Fruit fly (Drosophila melanogaster) whole organism, embryonic: ENCODE measurements around the gene Zif.

Experiments
- CG10366 ChIP-seq: fragments of 200-800 bp; sonication (Bioruptor generic); IDR thresholded peaks from 2 replicates; pipeline ENCODE4 v1.3.6; 2022; ENCODE audit warnings: missing biosample characterization, missing genetic modification characterization
- CG10431 ChIP-seq: fragments of 200-800 bp; sonication (Bioruptor generic); optimal IDR thresholded peaks from 3 replicates; lab custom pipeline; 2018; ENCODE audit warnings: missing biosample characterization, mild to moderate bottlenecking, missing genetic modification characterization
- CG11093 ChIP-seq: fragments of 200-800 bp; sonication (Bioruptor generic); IDR thresholded peaks from 3 replicates; pipeline ENCODE4 v1.3.6; 2022; ENCODE audit warnings: missing biosample characterization, missing genetic modification characterization
- CG12236 ChIP-seq: fragments of 200-800 bp; sonication (Bioruptor generic); optimal IDR thresholded peaks from 2 replicates; lab custom pipeline; 2016; ENCODE audit warnings: missing biosample characterization, missing genetic modification characterization
- CG12659 ChIP-seq: fragments of 200-800 bp; sonication (Bioruptor generic); optimal IDR thresholded peaks from 3 replicates; lab custom pipeline; 2017; ENCODE audit warnings: mild to moderate bottlenecking, missing biosample characterization, missing genetic modification reagents, missing genetic modification characterization
- CG13424 ChIP-seq: fragments of 200-800 bp; sonication (Bioruptor generic); optimal IDR thresholded peaks from 2 replicates; lab custom pipeline; 2019; ENCODE audit warnings: missing biosample characterization, mild to moderate bottlenecking, missing genetic modification characterization, moderate library complexity
- CG15696 ChIP-seq: fragments of 200-800 bp; sonication (Bioruptor generic); optimal IDR thresholded peaks from 2 replicates; lab custom pipeline; 2019; ENCODE audit warnings: missing biosample characterization, mild to moderate bottlenecking, missing genetic modification characterization, moderate library complexity
- CG1602 ChIP-seq: fragments of 200-800 bp; sonication (Bioruptor generic); optimal IDR thresholded peaks from 3 replicates; lab custom pipeline; 2016; ENCODE audit warnings: missing biosample characterization, missing genetic modification characterization
- CG17328 ChIP-seq: fragments of 200-800 bp; sonication (Bioruptor generic); IDR thresholded peaks from 2 replicates; pipeline ENCODE4 v1.3.6; 2022; ENCODE audit warnings: missing biosample characterization, missing genetic modification characterization
- CG17802 ChIP-seq: fragments of 200-800 bp; sonication (Bioruptor generic); optimal IDR thresholded peaks from 2 replicates; lab custom pipeline; 2018; ENCODE audit warnings: missing biosample characterization, mild to moderate bottlenecking, missing genetic modification characterization, moderate library complexity
- CG17912 ChIP-seq: fragments of 200-800 bp; sonication (Bioruptor generic); optimal IDR thresholded peaks from 2 replicates; lab custom pipeline; 2018; ENCODE audit warnings: missing biosample characterization, mild to moderate bottlenecking, missing genetic modification characterization
- CG2129 ChIP-seq: fragments of 200-800 bp; sonication (Bioruptor generic); IDR thresholded peaks from 2 replicates; pipeline ENCODE4 v1.3.6; 2022; ENCODE audit warnings: missing biosample characterization, missing genetic modification characterization; ENCODE audit not compliant: partially characterized antibody
- CG4707 ChIP-seq: fragments of 200-800 bp; sonication (Bioruptor generic); optimal IDR thresholded peaks from 2 replicates; lab custom pipeline; 2018; ENCODE audit warnings: missing biosample characterization, mild to moderate bottlenecking, missing genetic modification characterization, moderate library complexity
- CG6689 ChIP-seq: fragments of 200-800 bp; sonication (Bioruptor generic); IDR thresholded peaks from 2 replicates; pipeline ENCODE4 v1.3.6; 2022; ENCODE audit warnings: missing biosample characterization, missing genetic modification characterization
- CG8290 ChIP-seq, 3 experiments: fragments of 200-800 bp; sonication (Bioruptor generic); optimal IDR thresholded peaks; 2 replicates each; lab custom pipeline; 2016 to 2019; ENCODE audit warnings: missing biosample characterization in 3 of 3, missing genetic modification characterization in 3 of 3, mild to moderate bottlenecking in 2 of 3, moderate library complexity in 1 of 3
- CkIIα-i1 ChIP-seq: fragments of 200-800 bp; sonication (Bioruptor generic); IDR thresholded peaks from 2 replicates; pipeline ENCODE4 v1.3.6; 2022; ENCODE audit warnings: missing biosample characterization, missing genetic modification characterization
- D ChIP-seq, 2 experiments: fragments of 200-800 bp in 1 of 2; fragments of >200 bp in 1 of 2; sonication (Bioruptor generic) in 1 of 2; optimal IDR thresholded peaks; 2 replicates in 1 of 2; 3 replicates in 1 of 2; lab custom pipeline; 2017; ENCODE audit warnings: mild to moderate bottlenecking in 1 of 2, missing biosample characterization in 1 of 2, missing genetic modification characterization in 1 of 2, missing genetic modification reagents in 1 of 2
- Dad ChIP-seq: fragments of 200-800 bp; sonication (Bioruptor generic); optimal IDR thresholded peaks from 3 replicates; lab custom pipeline; 2016; ENCODE audit warnings: missing biosample characterization, missing genetic modification characterization
- Dfd ChIP-seq, 2 experiments: fragments of >200 bp; optimal IDR thresholded peaks; 2 replicates each; lab custom pipeline; 2017; ENCODE audit warnings: missing biosample characterization in 2 of 2, missing genetic modification characterization in 2 of 2
- Fer2 ChIP-seq: fragments of 200-800 bp; sonication (Bioruptor generic); optimal IDR thresholded peaks from 2 replicates; lab custom pipeline; 2018; ENCODE audit warnings: missing biosample characterization, mild to moderate bottlenecking, missing genetic modification characterization, moderate library complexity
- Hmr ChIP-seq: fragments of 200-800 bp; sonication (Bioruptor generic); optimal IDR thresholded peaks from 3 replicates; lab custom pipeline; 2017; ENCODE audit warnings: mild to moderate bottlenecking, missing biosample characterization, missing genetic modification reagents, missing genetic modification characterization
- NC2β ChIP-seq: fragments of 200-800 bp; sonication (Bioruptor generic); optimal IDR thresholded peaks from 2 replicates; lab custom pipeline; 2016; ENCODE audit warnings: missing biosample characterization, missing genetic modification characterization
- Nf-YC ChIP-seq: fragments of 200-800 bp; optimal IDR thresholded peaks from 3 replicates; lab custom pipeline; 2019; ENCODE audit warnings: missing biosample characterization, mild to moderate bottlenecking, missing genetic modification characterization, moderate library complexity
- Opbp ChIP-seq: fragments of 200-800 bp; sonication (Bioruptor generic); IDR thresholded peaks from 3 replicates; pipeline ENCODE4 v1.3.6; 2022; ENCODE audit warnings: missing biosample characterization, missing genetic modification characterization; ENCODE audit not compliant: partially characterized antibody
- Six4 ChIP-seq: fragments of 200-800 bp; sonication (Bioruptor generic); optimal IDR thresholded peaks from 2 replicates; lab custom pipeline; 2016; ENCODE audit warnings: missing biosample characterization, missing genetic modification characterization
- Taf1 ChIP-seq: fragments of 200-800 bp; sonication (Bioruptor generic); IDR thresholded peaks from 2 replicates; pipeline ENCODE4 v1.3.6; 2022; ENCODE audit warnings: missing biosample characterization, missing genetic modification characterization
- abd-A ChIP-seq: fragments of 200-800 bp; sonication (Bioruptor generic); optimal IDR thresholded peaks from 3 replicates; lab custom pipeline; 2019; ENCODE audit warnings: missing biosample characterization, mild to moderate bottlenecking, missing genetic modification characterization, moderate library complexity
- aop ChIP-seq: fragments of 200-800 bp; sonication (Bioruptor generic); IDR thresholded peaks from 2 replicates; pipeline ENCODE4 v1.3.6; 2022; ENCODE audit warnings: missing biosample characterization, missing genetic modification characterization
- az2 ChIP-seq: fragments of 200-800 bp; sonication (Bioruptor generic); optimal IDR thresholded peaks from 3 replicates; lab custom pipeline; 2016; ENCODE audit warnings: missing biosample characterization, missing genetic modification characterization
- bowl ChIP-seq: fragments of 200-800 bp; sonication (Bioruptor generic); IDR thresholded peaks from 2 replicates; pipeline ENCODE4 v1.3.6; 2022; ENCODE audit warnings: missing biosample characterization, missing genetic modification characterization
- crc ChIP-seq: fragments of 200-800 bp; sonication (Bioruptor generic); optimal IDR thresholded peaks from 2 replicates; lab custom pipeline; 2016; ENCODE audit warnings: missing biosample characterization, missing genetic modification characterization
- crol ChIP-seq: fragments of 200-800 bp; sonication (Bioruptor generic); IDR thresholded peaks from 2 replicates; pipeline ENCODE4 v1.3.6; 2022; ENCODE audit warnings: missing biosample characterization, missing genetic modification characterization
- dati ChIP-seq: fragments of 200-800 bp; sonication (Bioruptor generic); IDR thresholded peaks from 2 replicates; pipeline ENCODE4 v1.3.6; 2022; ENCODE audit warnings: missing biosample characterization, missing genetic modification characterization
- h ChIP-seq: fragments of >200 bp; optimal IDR thresholded peaks from 2 replicates; lab custom pipeline; 2017
- kay ChIP-seq: fragments of 200-800 bp; sonication (Bioruptor generic); optimal IDR thresholded peaks from 2 replicates; lab custom pipeline; 2016; ENCODE audit warnings: missing biosample characterization, missing genetic modification characterization
- klu ChIP-seq: fragments of 200-800 bp; sonication (Bioruptor generic); IDR thresholded peaks from 2 replicates; pipeline ENCODE4 v1.3.6; 2022; ENCODE audit warnings: missing biosample characterization, missing genetic modification characterization
- lab ChIP-seq: fragments of 200-800 bp; sonication (Bioruptor generic); optimal IDR thresholded peaks from 3 replicates; lab custom pipeline; 2017; ENCODE audit warnings: missing biosample characterization, missing genetic modification characterization, mild to moderate bottlenecking, moderate library complexity, missing genetic modification reagents
- org-1 ChIP-seq: fragments of 200-800 bp; sonication (Bioruptor generic); optimal IDR thresholded peaks from 2 replicates; lab custom pipeline; 2017; ENCODE audit warnings: missing biosample characterization, missing genetic modification characterization
- pho ChIP-seq: fragments of 200-800 bp; sonication (Bioruptor generic); optimal IDR thresholded peaks from 2 replicates; lab custom pipeline; 2016; ENCODE audit warnings: missing biosample characterization, missing genetic modification characterization
- schlank ChIP-seq: fragments of 200-800 bp; sonication (Bioruptor generic); optimal IDR thresholded peaks from 2 replicates; lab custom pipeline; 2018; ENCODE audit warnings: missing biosample characterization, mild to moderate bottlenecking, missing genetic modification characterization
- shn ChIP-seq: fragments of 200-800 bp; sonication (Bioruptor generic); optimal IDR thresholded peaks from 3 replicates; lab custom pipeline; 2016; ENCODE audit warnings: missing biosample characterization, missing genetic modification characterization
- sisA ChIP-seq: fragments of 200-800 bp; sonication (Bioruptor generic); IDR thresholded peaks from 2 replicates; pipeline ENCODE4 v1.3.6; 2022; ENCODE audit warnings: missing biosample characterization, missing genetic modification characterization
- slou ChIP-seq: fragments of 200-800 bp; sonication (Bioruptor generic); optimal IDR thresholded peaks from 3 replicates; lab custom pipeline; 2016; ENCODE audit warnings: missing biosample characterization, missing genetic modification characterization
- slp2 ChIP-seq: fragments of 200-800 bp; sonication (Bioruptor generic); optimal IDR thresholded peaks from 2 replicates; lab custom pipeline; 2016; ENCODE audit warnings: missing biosample characterization, missing genetic modification characterization
- sqz ChIP-seq: fragments of 200-800 bp; sonication (Bioruptor generic); optimal IDR thresholded peaks from 3 replicates; lab custom pipeline; 2018; ENCODE audit warnings: missing biosample characterization, mild to moderate bottlenecking, missing genetic modification characterization
- sr ChIP-seq: fragments of 200-800 bp; sonication (Bioruptor generic); IDR thresholded peaks from 3 replicates; pipeline ENCODE4 v1.3.6; 2022; ENCODE audit warnings: missing biosample characterization, missing genetic modification characterization
- ssp ChIP-seq: fragments of 200-800 bp; sonication (Bioruptor generic); IDR thresholded peaks from 2 replicates; pipeline ENCODE4 v1.3.6; 2022; ENCODE audit warnings: missing biosample characterization, missing genetic modification characterization
- tgo ChIP-seq: fragments of 200-800 bp; sonication (Bioruptor generic); IDR thresholded peaks from 3 replicates; pipeline ENCODE4 v1.3.6; 2022; ENCODE audit warnings: missing biosample characterization, missing genetic modification characterization
- zfh2 ChIP-seq: fragments of 200-800 bp; sonication (Bioruptor generic); optimal IDR thresholded peaks from 2 replicates; lab custom pipeline; 2016; ENCODE audit warnings: missing biosample characterization, missing genetic modification characterization

The Zif gene

DNA sequence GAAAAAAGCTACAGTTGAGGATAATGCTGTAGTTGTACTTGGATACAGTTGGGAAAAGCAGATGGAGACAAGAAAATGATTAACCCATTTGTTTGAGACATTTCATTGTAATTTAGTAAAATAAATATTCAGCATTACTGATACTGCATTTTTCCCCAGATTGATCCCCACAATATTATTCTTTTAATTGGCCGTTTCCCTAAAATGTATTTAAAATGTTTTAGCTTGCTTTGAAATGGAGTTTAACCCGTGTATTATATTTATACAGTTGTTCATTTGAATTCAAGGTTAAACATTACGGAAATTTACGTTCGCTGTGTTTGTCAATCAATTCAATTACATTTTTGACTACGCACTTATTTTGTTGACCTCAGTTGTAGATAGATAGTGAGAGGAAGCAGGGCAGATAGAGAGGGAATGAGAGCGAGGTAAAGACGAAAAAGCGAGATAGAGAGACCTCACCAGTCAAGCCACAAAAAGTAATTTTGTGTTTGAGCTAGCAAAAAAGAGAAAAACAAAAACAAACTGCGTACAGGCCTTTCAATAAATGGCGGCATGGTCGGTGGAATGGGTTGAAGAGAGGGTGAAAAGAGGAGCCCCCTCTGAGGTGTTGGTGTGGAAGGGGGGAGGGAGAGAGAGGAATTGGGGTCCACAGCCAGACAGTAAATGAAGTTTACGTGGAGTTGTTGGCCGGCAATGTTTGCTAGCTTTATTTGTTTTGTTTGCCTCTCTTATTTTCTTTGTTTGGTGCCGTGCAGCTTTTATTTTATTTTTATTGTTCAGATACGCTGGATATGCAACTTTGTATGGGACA is 46.3 kb upstream of the Zif start (continued):
- TF ChIP-seq CG6689 (GFP tag; lab: Robert Waterston, UW) (peak; percentile 78), CG13424 (peak; percentile 92), ssp (GFP tag; lab: Robert Waterston, UW) (peak; percentile 49; the same call in 1 of the 2 replicates), NC2β (GFP tag; lab: Kevin White, UChicago) (peak; percentile 65), Taf1 (GFP tag; lab: Robert Waterston, UW) (no peak), az2 (GFP tag; lab: Kevin White, UChicago) (peak; percentile 89), CG10366 (GFP tag; lab: Robert Waterston, UW) (peak; percentile 58; the same call in 1 of the 2 replicates), schlank (tag; lab: Kevin White, UChicago) (peak; percentile 65), CG10431 (GFP tag; lab: Kevin White, UChicago) (peak; percentile 49), CG15696 (tag; lab: Kevin White, UChicago) (peak; percentile 49), lab (GFP tag; lab: Kevin White, UChicago) (peak; percentile 88), CG2129 (GFP tag; lab: Robert Waterston, UW) (no peak), org-1 (GFP tag; lab: Kevin White, UChicago) (peak; percentile 90), sr (GFP tag; lab: Robert Waterston, UW) (no peak), Hmr (GFP tag; lab: Kevin White, UChicago) (peak; percentile 88), CG1602 (GFP tag; lab: Kevin White, UChicago) (peak; percentile 82), bowl (no peak), CG17802 (peak; percentile 65), Dad (GFP tag; lab: Kevin White, UChicago) (peak; percentile 62), CG11093 (GFP tag; lab: Robert Waterston, UW) (peak; percentile 74; the same call in 2 of the 3 replicates), CG12659 (GFP tag; lab: Kevin White, UChicago) (peak; percentile 94), zfh2 (GFP tag; lab: Kevin White, UChicago) (peak; percentile 82), sisA (GFP tag; lab: Robert Waterston, UW) (peak; percentile 73), slou (peak; percentile 65), Dfd (GFP tag; optimal IDR thresholded peaks at IDR 0.05; lab: Kevin White, UChicago) (peak in 1 of 2 experiments; percentile 1), crc (peak; percentile 74), CG17328 (GFP tag; lab: Robert Waterston, UW) (peak; percentile 31), dati (GFP tag; lab: Robert Waterston, UW) (no peak), Six4 (peak; percentile 81), tgo (GFP tag; lab: Robert Waterston, UW) (peak; percentile 75), CG12236 (peak; percentile 43), abd-A (tag; lab: Kevin White, UChicago) (peak; percentile 89), D (optimal IDR thresholded peaks at IDR 0.05; lab: Kevin White, UChicago) (no peak), D (GFP tag; optimal IDR thresholded peaks at IDR 0.05; lab: Kevin White, UChicago) (peak; percentile 86), CkIIα-i1 (GFP tag; lab: Robert Waterston, UW) (0 out of 2 replicates have a peak, but pooled peaks have one; percentile 20), CG17912 (GFP tag; lab: Kevin White, UChicago) (no peak), crol (GFP tag; lab: Robert Waterston, UW) (peak; percentile 99), CG8290 (GFP tag; optimal IDR thresholded peaks at IDR 0.05; lab: Kevin White, UChicago) (peak; percentile 53), CG8290 (tag; optimal IDR thresholded peaks at IDR 0.05; lab: Kevin White, UChicago) (peak in 1 of 2 experiments; percentile 81), pho (GFP tag; lab: Kevin White, UChicago) (peak; percentile 89), klu (GFP tag; lab: Robert Waterston, UW) (peak; percentile 66), kay (GFP tag; lab: Kevin White, UChicago) (peak; percentile 78), Nf-YC (tag; lab: Kevin White, UChicago) (peak; percentile 79), CG4707 (GFP tag; lab: Kevin White, UChicago) (peak; percentile 38), shn (GFP tag; lab: Kevin White, UChicago) (peak; percentile 78), Fer2 (tag; lab: Kevin White, UChicago) (peak; percentile 43), sqz (peak; percentile 77), h (no peak), slp2 (GFP tag; lab: Kevin White, UChicago) (peak; percentile 53), aop (GFP tag; lab: Robert Waterston, UW) (no peak), Opbp (GFP tag; lab: Robert Waterston, UW) (no peak)
